Fruit fly (Drosophila melanogaster): ENCODE data around the gene REPTOR-BP.

REPTOR-BP gene

DNA sequence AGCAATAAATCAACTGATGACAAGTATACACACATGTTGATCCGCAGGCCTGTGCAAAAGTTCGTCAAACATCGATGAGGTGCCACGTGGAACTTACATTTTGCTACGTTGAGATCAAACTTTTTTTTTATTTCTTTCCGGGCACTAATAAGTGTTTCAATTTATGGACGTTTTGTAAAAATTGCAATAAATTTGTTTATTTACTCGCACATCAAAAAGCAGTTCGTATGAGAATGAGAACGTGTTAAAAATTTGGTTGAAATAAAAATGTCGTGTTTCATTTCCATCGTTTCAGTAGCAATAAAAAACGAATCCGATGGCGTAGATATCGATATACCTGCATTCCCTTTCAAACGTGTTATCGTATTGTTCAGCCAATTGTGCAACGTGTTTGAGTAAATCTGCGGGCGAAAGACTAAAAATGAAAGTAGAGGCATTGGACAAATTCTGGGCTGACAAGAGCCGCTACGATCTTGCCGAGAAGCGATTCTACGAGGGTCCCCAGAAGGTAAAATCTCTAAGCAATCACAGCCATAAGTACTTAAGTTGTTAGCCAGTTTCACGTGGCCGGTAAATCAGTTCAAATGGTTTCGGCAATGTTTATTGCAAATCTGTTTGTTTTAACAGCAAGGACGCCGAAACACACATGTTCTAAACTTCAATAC is 31.6 kb upstream of the REPTOR-BP start, which contains the start of gene eEF1delta (continued):
- TF ChIP-seq TFAM (GFP tag; optimal IDR thresholded peaks at IDR 0.05) (no peak), CG15073 (GFP tag; optimal IDR thresholded peaks at IDR 0.05) (no peak), CG2678 (tag; optimal IDR thresholded peaks at IDR 0.05) (no peak), CG31388 (GFP tag; optimal IDR thresholded peaks at IDR 0.05) (no peak), NFAT (GFP tag; IDR thresholded peaks at IDR 0.05) (no peak), Deaf1 (tag; optimal IDR thresholded peaks at IDR 0.05) (no peak), CG6654 (GFP tag; optimal IDR thresholded peaks at IDR 0.05) (no peak), CG30431 (GFP tag; optimal IDR thresholded peaks at IDR 0.05) (no peak), CG11723 (GFP tag; optimal IDR thresholded peaks at IDR 0.05) (peak; percentile 55), E2f1 (GFP tag; IDR thresholded peaks at IDR 0.05) (no peak), CG11560 (tag; IDR thresholded peaks at IDR 0.05) (no peak), gro (GFP tag; optimal IDR thresholded peaks at IDR 0.05) (no peak), Hr39 (optimal IDR thresholded peaks at IDR 0.05) (no peak), pho (GFP tag; optimal IDR thresholded peaks at IDR 0.05) (no peak), tll (GFP tag; optimal IDR thresholded peaks at IDR 0.05) (peak in 1 of 2 experiments; percentile 84), CG14710 (tag; optimal IDR thresholded peaks at IDR 0.05) (no peak), CG12071 (GFP tag; optimal IDR thresholded peaks at IDR 0.05) (no peak), Sry-β (GFP tag; optimal IDR thresholded peaks at IDR 0.05) (no peak), MBD-R2 (GFP tag; IDR thresholded peaks at IDR 0.05) (peak; percentile 53; the same call in 1 of the 2 replicates), fu2 (GFP tag; optimal IDR thresholded peaks at IDR 0.05) (no peak), cato (GFP tag; optimal IDR thresholded peaks at IDR 0.05; ENCODE audit: borderline replicate concordance) (no peak), hbn (GFP tag; IDR thresholded peaks at IDR 0.05; ENCODE audit: partially characterized antibody) (peak; percentile 14; the same call in 1 of the 2 replicates), CG9817 (tag; optimal IDR thresholded peaks at IDR 0.05) (no peak), Adf1 (GFP tag; IDR thresholded peaks at IDR 0.05) (no peak), trem (tag; optimal IDR thresholded peaks at IDR 0.05) (no peak), z (GFP tag; IDR thresholded peaks at IDR 0.05) (no peak), Bdp1 (GFP tag; optimal IDR thresholded peaks at IDR 0.05) (no peak), Dfd (GFP tag; optimal IDR thresholded peaks at IDR 0.05) (no peak), CG8765 (GFP tag; IDR thresholded peaks at IDR 0.05) (no peak), crp (GFP tag; optimal IDR thresholded peaks at IDR 0.05) (no peak), CG6683 (GFP tag; optimal IDR thresholded peaks at IDR 0.05) (no peak), CG15514 (GFP tag; optimal IDR thresholded peaks at IDR 0.05) (no peak), CG10321 (GFP tag; IDR thresholded peaks at IDR 0.05) (no peak), ara (GFP tag; IDR thresholded peaks at IDR 0.05) (no peak), ro (GFP tag; IDR thresholded peaks at IDR 0.05) (no peak), C15 (GFP tag; IDR thresholded peaks at IDR 0.05) (no peak), MESR4 (GFP tag; optimal IDR thresholded peaks at IDR 0.05) (peak; percentile 68), chn (GFP tag; optimal IDR thresholded peaks at IDR 0.05) (no peak), ewg (GFP tag; optimal IDR thresholded peaks at IDR 0.05) (no peak), CTCF (GFP tag; optimal IDR thresholded peaks at IDR 0.05) (no peak), CG12659 (GFP tag; optimal IDR thresholded peaks at IDR 0.05) (peak; percentile 53), vnd (GFP tag; IDR thresholded peaks at IDR 0.05; ENCODE audit: partially characterized antibody) (no peak), sens-2 (GFP tag; IDR thresholded peaks at IDR 0.05) (no peak), Pdp1 (GFP tag; optimal IDR thresholded peaks at IDR 0.05) (peak in 1 of 2 experiments; percentile 95), ken (GFP tag; IDR thresholded peaks at IDR 0.05) (no peak), CG4282 (GFP tag; optimal IDR thresholded peaks at IDR 0.05) (no peak), CG4617 (GFP tag; optimal IDR thresholded peaks at IDR 0.05; ENCODE audit: borderline replicate concordance) (peak; percentile 54), CG3163 (GFP tag; optimal IDR thresholded peaks at IDR 0.05) (no peak), trh (GFP tag; optimal IDR thresholded peaks at IDR 0.05) (no peak), CG17829 (tag; optimal IDR thresholded peaks at IDR 0.05) (no peak), pzg (GFP tag; optimal IDR thresholded peaks at IDR 0.05) (peak; percentile 48)
